Worm (Caenorhabditis elegans) whole organism, L4/young adult: Measurements from ENCODE around the gene srx-93.
"Not testable (repeated sequence)": the region's sequence is repeated elsewhere in the genome, so short reads cannot be mapped to it uniquely, and the experiment has no call there.

Experiments
- W03F9.2 ChIP-seq: fragments of 150-350 bp; optimal IDR thresholded peaks from 2 replicates; lab custom pipeline; 2014; ENCODE audit warnings: missing biosample characterization, missing genetic modification characterization
- dao-5 ChIP-seq: sonication (generic microtip); optimal IDR thresholded peaks from 2 replicates; lab custom pipeline; 2016; ENCODE audit warnings: missing genotype, missing genetic modification characterization, moderate library complexity, missing compliant biosample characterization
- him-1 ChIP-seq: sonication (generic microtip); optimal IDR thresholded peaks from 2 replicates; lab custom pipeline; 2016; ENCODE audit warnings: missing genotype, missing genetic modification reagents, missing genetic modification characterization, missing compliant biosample characterization

Gene srx-93

ce11 chrV:3620608-3621007, at the start of gene srx-93:
TSS of gene srx-93 (minus strand) at chrV:3620708.
- TF ChIP-seq W03F9.2 (tag; lab: Kevin White, UChicago); him-1 (tag; lab: Kevin White, UChicago); dao-5: not testable (repeated sequence)

ce11 chrV:3668464-3668863, 48.0 kb upstream of the srx-93 start, which contains the start of gene Y39H10B.2:
TSS of gene Y39H10B.2 (plus strand) at chrV:3668764.
- TF ChIP-seq dao-5 (no peak), W03F9.2 (tag; lab: Kevin White, UChicago) (no peak), him-1 (tag; lab: Kevin White, UChicago) (no peak)

ce11 chrV:3666887-3667286, 46.4 kb upstream of the srx-93 start, which contains the start of gene str-113:
TSS of gene str-113 (minus strand) at chrV:3666987.
- TF ChIP-seq W03F9.2 (tag; lab: Kevin White, UChicago) (no peak), him-1 (tag; lab: Kevin White, UChicago) (no peak), dao-5 (no peak)

- TF ChIP-seq dao-5, result no peak
- no peak for TF ChIP-seq W03F9.2 (tag; lab: Kevin White, UChicago)
- TF ChIP-seq him-1 (tag; lab: Kevin White, UChicago), result no peak
Measured at ce11 chrV:3659472-3659871, 39.0 kb upstream of the srx-93 start, which contains the start of gene acr-23. TSS of gene acr-23 (minus strand) at chrV:3659572.

DNA sequence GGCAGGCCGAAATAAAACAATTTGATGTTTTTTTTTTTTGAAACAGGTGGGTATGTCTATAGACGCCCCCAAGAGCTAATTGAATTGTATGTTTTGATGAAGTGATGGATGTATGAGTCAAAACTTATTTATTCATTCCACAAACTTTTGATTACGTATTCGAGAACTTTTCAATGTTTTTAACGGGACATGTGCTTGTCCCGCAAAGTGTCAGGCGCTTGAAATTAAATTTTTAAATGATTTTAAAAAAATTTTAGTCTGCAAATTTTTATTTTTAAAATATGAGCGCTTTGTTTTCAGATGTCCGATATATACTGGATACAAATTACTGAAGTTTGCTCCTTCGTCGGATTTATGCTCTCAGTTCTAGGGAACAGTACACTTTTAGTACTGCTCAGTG, 29.0 kb upstream of the srx-93 start, which contains the start of gene str-114:
Gene str-114, plus strand, starts transcription at position 301 of the 400 bp plus-strand sequence.
- TF ChIP-seq dao-5 (no peak), him-1 (tag; lab: Kevin White, UChicago) (no peak), W03F9.2 (tag; lab: Kevin White, UChicago) (no peak)

ce11 chrV:3647862-3648261, 27.4 kb upstream of the srx-93 start, which contains the start of gene F59B1.10:
TSS of gene F59B1.10 (minus strand) at chrV:3647962.
- TF ChIP-seq dao-5 (no peak), him-1 (tag; lab: Kevin White, UChicago) (no peak), W03F9.2 (tag; lab: Kevin White, UChicago) (no peak)

- TF ChIP-seq W03F9.2 (tag; lab: Kevin White, UChicago) (no peak), him-1 (tag; lab: Kevin White, UChicago) (no peak), dao-5 (no peak)
Measured at ce11 chrV:3644193-3644693, 23.7 kb upstream of the srx-93 start, which contains the start of gene F59B1.8. TSS of gene F59B1.8 (minus strand) at chrV:3644243.

DNA sequence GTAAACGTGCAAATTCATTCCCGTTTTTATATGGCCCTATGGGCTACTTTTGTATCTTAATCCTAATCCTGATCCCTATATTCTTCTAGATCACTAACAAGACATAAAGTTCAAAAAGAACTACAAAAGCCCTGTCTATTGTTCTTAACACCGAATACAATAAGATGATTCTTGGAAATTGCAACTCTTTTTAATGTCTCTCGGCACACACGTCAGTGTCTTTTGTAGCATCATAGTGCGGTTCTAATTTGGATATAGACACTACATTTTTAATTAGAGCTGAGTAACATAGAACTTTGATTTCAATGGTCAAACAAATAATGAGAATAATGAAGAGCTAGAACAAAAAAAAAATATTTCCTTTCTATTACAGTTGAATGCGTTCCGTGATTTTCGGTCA, 19.4 kb upstream of the srx-93 start:
- no peak for TF ChIP-seq W03F9.2 (tag; lab: Kevin White, UChicago)

DNA sequence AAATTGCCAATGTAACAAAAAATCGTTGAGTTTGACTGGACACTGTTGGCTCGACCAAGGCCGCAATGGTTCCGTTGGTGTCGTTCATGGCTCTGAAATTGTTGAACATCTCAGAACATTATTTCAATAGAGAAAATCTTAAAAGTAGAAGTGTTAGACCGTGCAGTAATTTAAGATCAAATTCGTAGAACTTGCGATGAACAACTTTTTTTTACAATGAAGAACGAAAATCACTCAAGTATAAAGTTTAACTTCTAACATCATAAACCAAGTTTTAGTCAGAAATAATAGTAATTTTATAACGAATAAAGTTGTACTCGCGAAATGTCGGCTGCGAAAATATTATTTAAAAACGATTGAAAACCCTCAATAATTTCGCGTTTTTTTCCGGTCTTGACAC, 16.6 kb upstream of the srx-93 start, which contains the start of gene srx-41:
Gene srx-41, minus strand, starts transcription at position 101 of the 400 bp plus-strand sequence.
- TF ChIP-seq W03F9.2 (tag; lab: Kevin White, UChicago) (no peak), him-1 (tag; lab: Kevin White, UChicago) (no peak), dao-5 (no peak)

DNA sequence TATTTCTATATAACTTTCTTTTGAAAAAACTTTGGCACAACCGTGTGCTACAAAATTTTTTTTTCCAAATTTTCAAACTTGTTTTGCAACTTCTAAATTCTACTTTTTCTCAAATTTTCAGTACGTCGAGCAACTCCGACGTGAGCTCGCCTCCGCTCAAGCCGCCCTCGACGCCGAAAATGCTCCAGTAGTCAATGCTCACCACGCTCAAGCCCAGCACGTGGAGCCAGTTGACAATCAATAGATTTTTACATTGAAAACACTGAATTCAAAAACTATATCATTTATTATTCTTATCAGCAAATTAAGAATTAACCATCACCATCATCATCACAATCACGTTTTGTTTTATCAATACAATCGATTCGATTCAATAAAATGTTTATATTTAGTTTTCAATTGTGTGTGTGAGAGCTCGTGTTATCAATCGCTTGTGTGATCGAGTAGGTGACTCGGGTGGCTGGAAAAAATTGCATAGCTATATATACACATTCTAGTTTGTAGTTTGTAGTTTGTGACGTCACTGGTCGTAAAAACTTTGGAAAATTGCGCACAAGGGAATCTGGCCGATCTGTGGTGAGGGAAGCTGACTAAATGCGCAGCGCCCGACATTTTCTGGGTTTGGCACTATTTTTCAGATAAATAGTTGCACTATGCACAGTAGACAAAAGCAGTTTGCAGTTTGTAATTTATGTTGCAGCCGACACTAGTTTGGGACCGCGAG, 13.9 kb upstream of the srx-93 start:
- no peak for TF ChIP-seq W03F9.2 (tag; lab: Kevin White, UChicago)
- TF ChIP-seq him-1 (tag; lab: Kevin White, UChicago), result no peak
- peak; percentile 10 for TF ChIP-seq dao-5

ce11 chrV:3633041-3633440, 12.5 kb upstream of the srx-93 start, which contains the start of gene F59B1.2:
TSS of gene F59B1.2 (plus strand) at chrV:3633341.
- no peak for TF ChIP-seq him-1 (tag; lab: Kevin White, UChicago)
- no peak for TF ChIP-seq W03F9.2 (tag; lab: Kevin White, UChicago)
- TF ChIP-seq dao-5, result no peak

DNA sequence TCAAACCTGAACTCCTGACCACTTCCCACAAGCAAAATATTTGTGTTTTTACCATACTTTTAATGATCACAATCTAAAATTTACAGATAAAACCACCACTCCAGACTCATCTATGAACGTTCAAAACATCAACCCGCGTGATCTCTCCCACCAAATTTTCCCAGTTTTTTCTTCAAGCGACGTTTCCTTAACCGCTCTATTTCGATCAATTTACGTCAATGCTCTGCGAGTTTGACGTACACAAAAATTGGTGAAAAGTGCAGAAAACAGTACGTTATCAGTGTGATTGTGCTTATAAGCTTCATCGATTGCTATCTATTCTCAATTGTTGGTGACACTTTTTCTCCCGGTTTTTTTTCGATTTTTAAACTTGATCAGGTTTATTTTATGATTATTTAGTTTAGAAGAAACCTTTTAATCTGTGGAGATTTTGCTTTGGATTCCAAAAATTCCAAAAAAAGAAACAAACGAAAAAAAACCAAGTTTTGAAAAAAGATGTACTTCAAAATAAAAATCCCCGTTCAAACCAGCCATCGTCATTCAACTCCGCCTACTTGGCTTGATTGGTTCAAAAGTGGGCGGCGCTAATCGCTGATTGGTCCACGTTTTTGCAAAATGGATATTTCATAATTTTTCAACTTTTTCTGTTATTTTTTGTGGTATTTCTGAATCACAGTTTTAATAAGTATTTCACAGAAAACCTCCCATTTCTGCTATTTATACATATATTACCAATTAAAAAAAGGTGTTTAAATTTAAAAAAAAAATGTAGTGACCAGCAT, 11.9 kb upstream of the srx-93 start:
- TF ChIP-seq W03F9.2 (tag; lab: Kevin White, UChicago) (no peak), him-1 (tag; lab: Kevin White, UChicago) (no peak)

DNA sequence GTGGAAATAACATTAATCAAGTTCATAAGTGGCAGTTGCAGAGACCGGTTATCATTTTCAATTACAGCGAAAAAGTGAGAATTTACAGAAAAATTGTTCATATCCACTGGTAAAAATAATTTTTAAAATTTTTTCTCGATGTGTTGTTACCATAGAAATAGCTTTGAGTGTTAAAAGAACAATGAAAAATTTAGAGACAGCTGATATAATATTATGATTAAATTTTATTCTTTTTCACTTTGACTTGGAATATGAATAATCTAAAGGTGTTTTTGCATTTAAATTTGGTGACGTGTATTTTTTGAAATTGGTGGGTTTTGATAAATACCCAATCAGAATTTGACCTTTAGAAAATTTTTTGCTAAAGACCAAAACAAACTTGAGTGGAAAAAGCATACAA, 11.1 kb upstream of the srx-93 start, which contains the start of gene F59B1.6:
Gene F59B1.6, minus strand, starts transcription at position 101 of the 400 bp plus-strand sequence.
- TF ChIP-seq W03F9.2 (tag; lab: Kevin White, UChicago) (no peak), dao-5 (no peak), him-1 (tag; lab: Kevin White, UChicago) (no peak)
